Worm (Caenorhabditis elegans) whole organism, L1 larva: ENCODE data around the gene str-43.

Source experiments
- ama-1 ChIP-seq: fragments of 150-350 bp; optimal IDR thresholded peaks from 2 replicates; lab custom pipeline; 2014
- elt-3 ChIP-seq, 6 experiments: fragments of 150-350 bp in 1 of 6; sonication (generic microtip); optimal IDR thresholded peaks; 2 replicates each; lab custom pipeline; 2017 to 2018; ENCODE audit warnings: missing biosample characterization in 6 of 6, missing genetic modification characterization in 6 of 6, inconsistent platforms in 1 of 6
- fkh-4 ChIP-seq: sonication (generic microtip); optimal IDR thresholded peaks from 2 replicates; lab custom pipeline; 2016; ENCODE audit warnings: missing compliant biosample characterization, missing genetic modification characterization, borderline replicate concordance
- jun-1 ChIP-seq: fragments of 150-350 bp; optimal IDR thresholded peaks from 2 replicates; lab custom pipeline; 2014; ENCODE audit warnings: missing biosample characterization, missing genetic modification reagents, missing genetic modification characterization
- lin-13 ChIP-seq: fragments of 150-350 bp; optimal IDR thresholded peaks from 2 replicates; lab custom pipeline; 2014; ENCODE audit warnings: missing biosample characterization, missing genetic modification reagents, missing genetic modification characterization
- lin-35 ChIP-seq, 2 experiments: fragments of 150-350 bp; optimal IDR thresholded peaks; 2 replicates each; lab custom pipeline; 2014; ENCODE audit warnings: missing biosample characterization in 2 of 2, missing genetic modification characterization in 2 of 2, missing genetic modification reagents in 2 of 2
- zag-1 ChIP-seq: fragments of 150-350 bp; optimal IDR thresholded peaks from 2 replicates; lab custom pipeline; 2014; ENCODE audit warnings: missing biosample characterization, missing genetic modification characterization

ce11 chrV:15733568-15733967 is 18.4 kb downstream of the str-43 start, which contains the start of gene T23D5.3:
- TF ChIP-seq jun-1 (tag; lab: Kevin White, UChicago) (no peak), elt-3 (tag; optimal IDR thresholded peaks at IDR 0.05; lab: Kevin White, UChicago) (no peak), zag-1 (tag; lab: Kevin White, UChicago) (no peak), ama-1 (lab: Kevin White, UChicago) (no peak), lin-13 (GFP tag; lab: Kevin White, UChicago) (no peak), fkh-4 (no peak), lin-35 (GFP tag; optimal IDR thresholded peaks at IDR 0.05; lab: Kevin White, UChicago) (no peak)
